Worm (Caenorhabditis elegans): ENCODE data around the gene fbxb-50.

The fbxb-50 gene

DNA sequence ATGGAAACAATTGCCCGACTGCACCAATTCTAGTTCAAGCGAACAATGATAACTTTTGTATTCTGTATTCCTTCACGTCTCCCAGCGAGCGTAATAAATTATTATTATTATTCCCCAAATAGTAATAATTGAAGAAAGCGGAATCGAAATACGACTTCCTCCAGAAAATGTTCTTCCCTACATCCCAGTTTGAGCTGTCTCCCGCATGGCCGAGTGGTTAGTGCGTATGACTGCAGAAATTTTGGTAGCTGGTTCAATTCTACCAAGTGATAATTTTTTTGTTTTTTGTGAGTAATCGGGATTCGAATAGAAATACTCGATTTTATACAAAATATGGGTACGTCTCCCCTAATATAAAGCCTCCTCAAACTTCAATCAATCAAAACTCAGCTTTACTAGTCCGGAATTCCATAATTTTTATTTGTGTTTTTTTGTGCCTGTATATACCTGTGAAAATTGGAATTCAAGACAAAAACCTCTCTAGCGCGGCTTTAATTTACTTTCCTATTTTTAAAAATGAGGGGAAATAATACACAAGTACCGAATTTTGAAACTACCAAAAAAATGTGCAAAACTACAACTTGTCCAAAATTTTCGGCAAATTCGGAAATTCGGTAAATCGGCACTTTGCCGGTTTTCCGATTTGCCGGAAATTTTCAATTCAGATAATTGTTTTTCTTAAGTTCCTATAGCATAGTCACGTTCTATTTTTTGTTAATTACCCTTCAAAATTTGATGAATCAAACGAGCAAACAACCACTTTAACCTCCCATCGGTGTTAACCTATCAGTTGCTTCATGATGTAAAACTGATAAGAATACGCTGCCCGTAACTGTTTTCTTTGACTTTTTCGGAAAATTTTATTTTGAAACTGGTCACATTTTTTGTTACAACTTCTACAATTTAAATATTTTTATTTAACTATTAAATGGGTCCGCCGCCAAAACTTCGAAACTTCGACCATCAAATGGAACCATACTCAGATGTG, 41.2 kb downstream of the fbxb-50 start, which contains the start of gene bath-46:
bath-46 (plus strand) TSS at position 806 of the 988 bp plus-strand sequence.
- TF ChIP-seq nhr-12 (tag; optimal IDR thresholded peaks at IDR 0.05) (no peak), sea-2 (GFP tag; optimal IDR thresholded peaks at IDR 0.05) (no peak), ceh-16 (tag; optimal IDR thresholded peaks at IDR 0.05) (no peak), eor-1 (tag; optimal IDR thresholded peaks at IDR 0.05) (no peak), nfya-1 (tag; optimal IDR thresholded peaks at IDR 0.05; ENCODE audit: insufficient read depth) (no peak), ama-1 (optimal IDR thresholded peaks at IDR 0.05) (no peak), elt-2 (tag; optimal IDR thresholded peaks at IDR 0.05) (peak; percentile 73), pqm-1 (tag; optimal IDR thresholded peaks at IDR 0.05) (peak; percentile 49), nhr-25 (tag; optimal IDR thresholded peaks at IDR 0.05) (no peak), pha-4 (tag; optimal IDR thresholded peaks at IDR 0.05) (no peak), snpc-4 (tag; optimal IDR thresholded peaks at IDR 0.05) (no peak), zag-1 (tag; optimal IDR thresholded peaks at IDR 0.05) (no peak), nhr-67 (tag; optimal IDR thresholded peaks at IDR 0.05) (no peak), aly-2 (tag; optimal IDR thresholded peaks at IDR 0.05) (no peak)

DNA sequence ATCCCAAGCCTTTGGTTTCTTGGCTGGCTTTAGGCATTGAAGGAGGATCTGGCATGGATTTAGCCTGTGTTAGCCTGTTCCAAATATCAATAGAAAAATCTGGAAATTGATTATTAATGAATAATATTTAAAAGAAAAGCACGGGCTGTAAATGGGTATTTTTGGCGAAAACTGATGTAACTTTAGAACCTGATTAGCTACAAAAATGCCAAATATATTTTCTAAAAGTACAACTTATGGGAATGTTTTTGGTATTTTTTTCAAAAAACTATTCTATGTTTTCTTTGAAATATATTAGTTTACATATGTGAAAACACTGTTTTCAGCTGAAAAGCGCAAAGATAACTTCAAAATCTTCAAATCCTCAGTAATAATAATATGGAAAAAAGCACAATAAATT, 44.4 kb downstream of the fbxb-50 start, which contains the start of gene bath-26:
bath-26 (minus strand) TSS at position 101 of the 400 bp plus-strand sequence.
- no peak for TF ChIP-seq nhr-43 (tag; optimal IDR thresholded peaks at IDR 0.05; ENCODE audit: poor library complexity, severe bottlenecking)
- TF ChIP-seq skn-1 (tag; optimal IDR thresholded peaks at IDR 0.05) = no peak
- no peak for TF ChIP-seq nhr-77 (tag; optimal IDR thresholded peaks at IDR 0.05)
- no peak for TF ChIP-seq mml-1 (tag; optimal IDR thresholded peaks at IDR 0.05)
- no peak for TF ChIP-seq nhr-76 (tag; optimal IDR thresholded peaks at IDR 0.05)
- TF ChIP-seq elt-2 (tag; optimal IDR thresholded peaks at IDR 0.05) = no peak
- no peak for TF ChIP-seq nhr-23 (tag; optimal IDR thresholded peaks at IDR 0.05)
- no peak for TF ChIP-seq snpc-4 (tag; optimal IDR thresholded peaks at IDR 0.05)
- TF ChIP-seq ceh-28 (tag; optimal IDR thresholded peaks at IDR 0.05) = no peak
- no peak for TF ChIP-seq fkh-10 (GFP tag; optimal IDR thresholded peaks at IDR 0.05)
- TF ChIP-seq elt-1 (tag; optimal IDR thresholded peaks at IDR 0.05) = no peak
- TF ChIP-seq egl-27 (tag; optimal IDR thresholded peaks at IDR 0.05) = no peak
- TF ChIP-seq ceh-9 (tag; optimal IDR thresholded peaks at IDR 0.05) = no peak
- no peak for TF ChIP-seq hmg-11 (tag; optimal IDR thresholded peaks at IDR 0.05)

DNA sequence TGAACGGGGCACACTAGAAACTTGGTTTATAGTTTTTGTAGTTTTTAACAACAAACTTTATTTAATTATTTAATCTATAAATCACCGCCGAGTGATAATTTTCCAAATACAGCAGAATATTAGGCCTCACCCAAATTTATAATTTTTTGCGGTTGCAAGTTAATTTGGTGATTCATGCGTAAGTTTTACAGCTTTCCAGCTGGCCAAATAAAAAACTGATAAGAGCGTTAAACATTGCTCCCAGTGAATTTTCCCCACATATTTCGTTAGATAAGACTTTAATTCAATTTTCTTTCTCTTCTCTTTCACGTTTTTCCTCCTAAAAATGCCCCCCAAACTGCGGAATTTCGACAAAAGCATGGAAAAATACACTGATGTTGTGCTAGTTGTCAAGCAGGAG, 45.3 kb downstream of the fbxb-50 start, which contains the start of gene bath-47:
bath-47 (plus strand) TSS at position 305 of the 400 bp plus-strand sequence.
- peak; percentile 36 for TF ChIP-seq pqm-1 (tag; optimal IDR thresholded peaks at IDR 0.05)
- no peak for TF ChIP-seq unc-62 (GFP tag; optimal IDR thresholded peaks at IDR 0.05)
- peak; percentile 59 for TF ChIP-seq elt-2 (tag; optimal IDR thresholded peaks at IDR 0.05)

DNA sequence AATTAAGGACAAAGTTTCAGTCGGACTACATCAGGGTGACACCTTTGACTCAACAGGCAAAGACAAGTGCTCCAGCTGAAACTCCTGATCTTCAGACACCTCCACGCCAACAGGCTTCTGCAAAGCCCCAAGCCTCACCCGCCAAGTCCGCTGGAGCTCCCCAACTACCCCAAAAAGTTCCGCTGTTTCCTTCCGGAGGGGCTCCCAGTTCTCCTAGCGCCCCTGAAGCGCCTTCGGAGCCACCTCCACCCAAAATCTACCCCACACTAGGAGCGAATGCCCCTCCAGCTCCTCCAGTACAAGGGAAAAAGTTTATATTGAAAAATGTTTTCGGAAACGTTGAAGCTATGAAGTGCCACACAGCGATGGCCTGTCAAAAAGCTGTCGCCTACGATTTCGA, 46.8 kb downstream of the fbxb-50 start:
- no peak for TF ChIP-seq pqm-1 (tag; optimal IDR thresholded peaks at IDR 0.05)
- TF ChIP-seq nhr-25 (tag; optimal IDR thresholded peaks at IDR 0.05) = no peak
- no peak for TF ChIP-seq R02D3.7 (tag; optimal IDR thresholded peaks at IDR 0.05)
- no peak for TF ChIP-seq lin-39 (tag; optimal IDR thresholded peaks at IDR 0.05)
- TF ChIP-seq mdl-1 (tag; optimal IDR thresholded peaks at IDR 0.05) = no peak
- no peak for TF ChIP-seq elt-2 (tag; optimal IDR thresholded peaks at IDR 0.05)
- no peak for TF ChIP-seq nhr-76 (tag; optimal IDR thresholded peaks at IDR 0.05)
- TF ChIP-seq ZK546.5 (tag; optimal IDR thresholded peaks at IDR 0.05) = no peak
- no peak for TF ChIP-seq nhr-11 (tag; optimal IDR thresholded peaks at IDR 0.05)
- no peak for TF ChIP-seq pha-4 (tag; optimal IDR thresholded peaks at IDR 0.05)
- no peak for TF ChIP-seq daf-12 (tag; optimal IDR thresholded peaks at IDR 0.05)
- no peak for TF ChIP-seq elt-3 (tag; optimal IDR thresholded peaks at IDR 0.05)
- TF ChIP-seq nhr-43 (tag; optimal IDR thresholded peaks at IDR 0.05; ENCODE audit: poor library complexity, severe bottlenecking) = no peak
- no peak for TF ChIP-seq tbx-2 (tag; optimal IDR thresholded peaks at IDR 0.05)
- no peak for TF ChIP-seq unc-39 (tag; optimal IDR thresholded peaks at IDR 0.05)
- no peak for TF ChIP-seq nhr-237 (tag; optimal IDR thresholded peaks at IDR 0.05)
